Worm (Caenorhabditis elegans): ENCODE measurements around the gene F41H8.1.

- no peak for TF ChIP-seq sup-37 (GFP tag; optimal IDR thresholded peaks at IDR 0.05)
- no peak for TF ChIP-seq elt-3 (tag; optimal IDR thresholded peaks at IDR 0.05)
- no peak for TF ChIP-seq ama-1 (optimal IDR thresholded peaks at IDR 0.05)
- TF ChIP-seq lsy-2 (tag; optimal IDR thresholded peaks at IDR 0.05): no peak
Observed at ce11 chrV:878567-878966, 45.1 kb downstream of the F41H8.1 start, which contains the start of gene T02B11.8.

Measured in whole organism, L1 larva.